Worm (Caenorhabditis elegans) whole organism, L4 larva: ENCODE data around the gene W02D7.12.

Experiments used
- F44E2.7 ChIP-seq: fragments of 200-800 bp; sonication (Bioruptor generic); IDR thresholded peaks from 2 replicates; pipeline ENCODE4 v2.1.2; 2022; ENCODE audit warnings: missing genetic modification characterization, missing compliant biosample characterization
- F49E8.2 ChIP-seq: sonication (generic microtip); optimal IDR thresholded peaks from 2 replicates; lab custom pipeline; 2016; ENCODE audit warnings: missing compliant biosample characterization, mild to moderate bottlenecking, missing genetic modification characterization, borderline replicate concordance
- ZK546.5 ChIP-seq, 2 experiments: sonication (generic microtip); optimal IDR thresholded peaks; 2 replicates each; lab custom pipeline; 2017; ENCODE audit warnings: missing biosample characterization in 2 of 2, missing genetic modification characterization in 2 of 2
- ceh-28 ChIP-seq: fragments of 150-350 bp; optimal IDR thresholded peaks from 2 replicates; lab custom pipeline; 2014; ENCODE audit warnings: missing biosample characterization, missing genetic modification reagents, missing genetic modification characterization
- daf-12 ChIP-seq: fragments of 150-350 bp; optimal IDR thresholded peaks from 2 replicates; lab custom pipeline; 2014; ENCODE audit warnings: missing biosample characterization, missing genetic modification reagents, missing genetic modification characterization
- egl-27 ChIP-seq: sonication (generic microtip); optimal IDR thresholded peaks from 3 replicates; lab custom pipeline; 2017; ENCODE audit warnings: missing biosample characterization, missing genetic modification reagents, missing genetic modification characterization
- lin-13 ChIP-seq: fragments of 150-350 bp; optimal IDR thresholded peaks from 2 replicates; lab custom pipeline; 2014; ENCODE audit warnings: missing biosample characterization, missing genetic modification reagents, missing genetic modification characterization
- nhr-10 ChIP-seq: fragments of 150-350 bp; optimal IDR thresholded peaks from 2 replicates; lab custom pipeline; 2014; ENCODE audit warnings: missing biosample characterization, missing genetic modification characterization
- nhr-25 ChIP-seq: sonication (generic microtip); optimal IDR thresholded peaks from 2 replicates; lab custom pipeline; 2017; ENCODE audit warnings: missing genetic modification characterization, mild to moderate bottlenecking, missing compliant biosample characterization, antibody characterized with exemption, moderate library complexity, borderline replicate concordance; ENCODE audit not compliant: insufficient read depth
- snpc-4 ChIP-seq: fragments of 150-350 bp; optimal IDR thresholded peaks from 2 replicates; lab custom pipeline; 2014; ENCODE audit warnings: missing biosample characterization, missing genetic modification characterization
- unc-62 ChIP-seq, 3 experiments: fragments of 150-350 bp in 1 of 3; sonication (generic microtip); optimal IDR thresholded peaks in 2 of 3; peaks in 1 of 3; 1 replicate in 1 of 3; 2 replicates in 2 of 3; lab custom pipeline; 2014 to 2017; ENCODE audit warnings: missing biosample characterization in 3 of 3, missing genetic modification characterization in 3 of 3, missing genetic modification reagents in 3 of 3, missing genotype in 1 of 3
- ztf-11 ChIP-seq: fragments of 150-350 bp; optimal IDR thresholded peaks from 2 replicates; lab custom pipeline; 2014; ENCODE audit warnings: missing biosample characterization, missing genetic modification characterization

ce11 chrV:8305940-8306339 is 5.4 kb upstream of the W02D7.12 start:
- TF ChIP-seq ceh-28 (tag; lab: Kevin White, UChicago): no peak
- no peak for TF ChIP-seq ztf-11 (tag; lab: Kevin White, UChicago)
- no peak for TF ChIP-seq snpc-4
- TF ChIP-seq ZK546.5 (tag; optimal IDR thresholded peaks at IDR 0.05; lab: Kevin White, UChicago): no peak
- no peak for TF ChIP-seq nhr-10
- no peak for TF ChIP-seq daf-12 (tag; lab: Kevin White, UChicago)
- TF ChIP-seq lin-13: no peak
- TF ChIP-seq unc-62 (GFP tag; optimal IDR thresholded peaks at IDR 0.05 in 1 of 2; lab: Kevin White, UChicago): no peak
- TF ChIP-seq unc-62 (tag; optimal IDR thresholded peaks at IDR 0.05; lab: Kevin White, UChicago): no peak
- TF ChIP-seq F44E2.7 (GFP tag; lab: Robert Waterston, UW): no peak
- TF ChIP-seq egl-27 (tag; lab: Kevin White, UChicago): no peak
- no peak for TF ChIP-seq F49E8.2 (tag; lab: Kevin White, UChicago)
- TF ChIP-seq nhr-25 (tag; lab: Kevin White, UChicago): no peak
